Worm (Caenorhabditis elegans): ENCODE results near the gene far-4.

- TF ChIP-seq dpl-1 (GFP tag; optimal IDR thresholded peaks at IDR 0.05) (no peak), lin-39 (tag; optimal IDR thresholded peaks at IDR 0.05) (no peak), nhr-76 (tag; optimal IDR thresholded peaks at IDR 0.05) (no peak), nhr-90 (tag; optimal IDR thresholded peaks at IDR 0.05; ENCODE audit: poor library complexity) (no peak), ceh-82 (tag; optimal IDR thresholded peaks at IDR 0.05) (no peak), nhr-11 (tag; optimal IDR thresholded peaks at IDR 0.05) (no peak), sox-4 (tag; optimal IDR thresholded peaks at IDR 0.05) (no peak)
These were observed 20.6 kb upstream of the far-4 start for ce11 chrV:13020014-13020413.

Measured in whole organism, L1 larva.